Fruit fly (Drosophila melanogaster) whole organism: ENCODE data around the gene MED15.

ENCODE experiments used
- CG8478 ChIP-seq: fragments of >200 bp; optimal IDR thresholded peaks from 2 replicates; lab custom pipeline; 2018; ENCODE audit warnings: inconsistent platforms
- Dll ChIP-seq: fragments of >200 bp; optimal IDR thresholded peaks from 2 replicates; lab custom pipeline; 2017
- EcR ChIP-seq, 2 experiments: fragments of >200 bp; optimal IDR thresholded peaks; 2 replicates each; lab custom pipeline; 2017; ENCODE audit warnings: missing biosample characterization in 2 of 2, missing genetic modification characterization in 2 of 2, missing genetic modification reagents in 2 of 2
- pan ChIP-seq: fragments of >200 bp; optimal IDR thresholded peaks from 2 replicates; lab custom pipeline; 2017
- psq ChIP-seq: fragments of >200 bp; optimal IDR thresholded peaks from 2 replicates; lab custom pipeline; 2017

DNA sequence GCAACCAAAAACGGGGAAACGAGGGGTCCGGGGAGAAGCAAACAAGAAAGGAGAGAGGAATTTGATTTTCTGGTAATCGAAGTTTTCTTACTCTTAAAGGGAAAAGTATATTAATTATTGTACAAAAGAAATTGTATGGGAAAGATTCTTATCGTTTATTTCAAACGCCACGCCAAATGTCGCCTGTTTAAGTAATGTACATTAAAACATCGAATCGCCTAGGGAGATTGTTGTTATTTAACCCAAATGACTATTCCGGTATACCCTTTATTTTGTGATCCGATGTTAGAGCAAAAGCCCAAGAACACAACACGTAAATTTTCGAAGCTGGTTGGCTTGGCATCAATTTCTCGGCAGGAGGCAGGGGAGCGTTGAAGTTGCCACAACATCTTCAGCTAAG is 33.5 kb upstream of the MED15 start:
- TF ChIP-seq Dll (lab: Kevin White, UChicago) (no peak), EcR (GFP tag; optimal IDR thresholded peaks at IDR 0.05; lab: Kevin White, UChicago) (no peak), pan (no peak), CG8478 (lab: Kevin White, UChicago) (no peak), psq (no peak)
